Worm (Caenorhabditis elegans): ENCODE results near the gene Y6D1A.1.

- TF ChIP-seq ama-1 (optimal IDR thresholded peaks at IDR 0.05): no peak
- TF ChIP-seq mdl-1 (tag; optimal IDR thresholded peaks at IDR 0.05): no peak
- no peak for TF ChIP-seq nhr-12 (tag; optimal IDR thresholded peaks at IDR 0.05)
These were observed 12.2 kb downstream of the Y6D1A.1 start for ce11 chrII:11811241-11811640.
